Worm (Caenorhabditis elegans): ENCODE results near the gene cthd-1.

DNA sequence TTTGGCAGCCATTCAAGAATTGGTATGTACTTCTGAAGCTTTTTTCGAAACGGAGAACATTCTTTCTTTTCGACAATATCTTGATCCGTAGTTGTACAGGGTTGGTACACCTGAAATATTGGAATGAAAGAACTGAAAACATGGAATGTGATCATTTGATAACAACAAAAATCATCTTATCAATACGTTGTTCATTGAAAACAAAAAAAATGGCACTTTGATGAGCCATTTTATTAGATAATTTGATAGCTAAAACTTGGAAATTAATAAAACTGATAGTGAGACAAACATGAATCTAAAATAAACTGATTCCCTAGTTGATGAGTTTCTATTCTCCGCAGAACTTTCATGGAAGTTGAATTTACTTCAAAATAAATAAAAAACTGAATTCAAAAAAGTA, 5.6 kb upstream of the cthd-1 start:
- no peak for TF ChIP-seq F13C5.2 (tag; optimal IDR thresholded peaks at IDR 0.05)
- TF ChIP-seq ama-1 (optimal IDR thresholded peaks at IDR 0.05): no peak
- no peak for TF ChIP-seq sea-1 (GFP tag; conservative IDR thresholded peaks at IDR 0.05)
- no peak for TF ChIP-seq flt-1 (GFP tag; IDR thresholded peaks at IDR 0.05)
- TF ChIP-seq pes-1 (GFP tag; IDR thresholded peaks at IDR 0.05): no peak
- TF ChIP-seq aly-1 (tag; optimal IDR thresholded peaks at IDR 0.05): no peak
- no peak for TF ChIP-seq tra-4 (tag; optimal IDR thresholded peaks at IDR 0.05)
- TF ChIP-seq ceh-36 (tag; optimal IDR thresholded peaks at IDR 0.05): no peak
- no peak for TF ChIP-seq scrt-1 (GFP tag; IDR thresholded peaks at IDR 0.05)
- no peak for TF ChIP-seq B0310.2 (tag; optimal IDR thresholded peaks at IDR 0.05)
- TF ChIP-seq tbx-37 (GFP tag; conservative IDR thresholded peaks at IDR 0.05): no peak
- no peak for TF ChIP-seq hmbx-1 (tag; optimal IDR thresholded peaks at IDR 0.05)
- no peak for TF ChIP-seq tbx-11 (GFP tag; IDR thresholded peaks at IDR 0.05)
